Fruit fly (Drosophila melanogaster) whole organism: ENCODE measurements around the gene yellow-e3.

Source experiments
- CG8478 ChIP-seq: fragments of >200 bp; optimal IDR thresholded peaks from 2 replicates; lab custom pipeline; 2018; ENCODE audit warnings: inconsistent platforms
- Dll ChIP-seq: fragments of >200 bp; optimal IDR thresholded peaks from 2 replicates; lab custom pipeline; 2017
- usp ChIP-seq: fragments of >200 bp; optimal IDR thresholded peaks from 2 replicates; lab custom pipeline; 2017; ENCODE audit warnings: missing biosample characterization, missing genetic modification characterization, mixed read lengths

dm6 chr3R:13371840-13372680 is 32.6 kb downstream of the yellow-e3 start, which contains the start of the genes Lip3 and CG34309:
- no peak for TF ChIP-seq usp (GFP tag; lab: Kevin White, UChicago)
- no peak for TF ChIP-seq Dll
- TF ChIP-seq CG8478 (lab: Kevin White, UChicago), result no peak
